Worm (Caenorhabditis elegans) whole organism, L1 larva: Measurements from ENCODE around the gene asp-13.

ENCODE experiments used
- C16A3.4 ChIP-seq: fragments of 150-350 bp; optimal IDR thresholded peaks from 2 replicates; lab custom pipeline; 2014; ENCODE audit warnings: missing biosample characterization, missing genetic modification characterization
- C34B4.2 ChIP-seq: sonication (generic microtip); optimal IDR thresholded peaks from 2 replicates; lab custom pipeline; 2017; ENCODE audit warnings: mild to moderate bottlenecking, missing genetic modification characterization, missing compliant biosample characterization
- Y116A8C.19 ChIP-seq: sonication (generic microtip); optimal IDR thresholded peaks from 2 replicates; lab custom pipeline; 2016; ENCODE audit warnings: missing compliant biosample characterization, missing genetic modification characterization, borderline replicate concordance
- blmp-1 ChIP-seq: fragments of 150-350 bp; optimal IDR thresholded peaks from 2 replicates; lab custom pipeline; 2014; ENCODE audit warnings: missing biosample characterization, missing genetic modification characterization
- ceh-82 ChIP-seq, 3 experiments: fragments of 150-350 bp in 1 of 3; sonication (generic microtip) in 2 of 3; optimal IDR thresholded peaks; 2 replicates each; lab custom pipeline; 2014 to 2017; ENCODE audit warnings: missing biosample characterization in 3 of 3, missing genetic modification characterization in 3 of 3
- ceh-88 ChIP-seq: fragments of 200-800 bp; sonication (Bioruptor generic); IDR thresholded peaks from 2 replicates; pipeline ENCODE4 v1.3.6; 2022; ENCODE audit warnings: missing genetic modification characterization, missing compliant biosample characterization
- ceh-90 ChIP-seq: sonication (generic microtip); optimal IDR thresholded peaks from 2 replicates; lab custom pipeline; 2016; ENCODE audit warnings: missing genetic modification characterization, missing compliant biosample characterization
- ces-1 ChIP-seq: fragments of 150-350 bp; optimal IDR thresholded peaks from 2 replicates; lab custom pipeline; 2014; ENCODE audit warnings: missing biosample characterization, missing genetic modification reagents, missing genetic modification characterization
- dpl-1 ChIP-seq, 3 experiments: fragments of 150-350 bp in 2 of 3; sonication (generic microtip) in 1 of 3; optimal IDR thresholded peaks; 2 replicates each; lab custom pipeline; 2014 to 2017; ENCODE audit warnings: missing biosample characterization in 3 of 3, missing genetic modification characterization in 3 of 3, missing genetic modification reagents in 3 of 3
- efl-1 ChIP-seq, 4 experiments: fragments of 150-350 bp; optimal IDR thresholded peaks in 3 of 4; peaks in 1 of 4; 1 replicate in 1 of 4; 2 replicates in 3 of 4; lab custom pipeline; 2014; ENCODE audit warnings: missing biosample characterization in 2 of 4, missing genetic modification characterization in 2 of 4, missing genetic modification reagents in 2 of 4
- elt-2 ChIP-seq: sonication (generic microtip); optimal IDR thresholded peaks from 2 replicates; lab custom pipeline; 2016; ENCODE audit warnings: missing genetic modification characterization, mild to moderate bottlenecking, inconsistent platforms, missing compliant biosample characterization, missing genetic modification reagents
- elt-3 ChIP-seq, 6 experiments: fragments of 150-350 bp in 1 of 6; sonication (generic microtip); optimal IDR thresholded peaks; 2 replicates each; lab custom pipeline; 2017 to 2018; ENCODE audit warnings: missing biosample characterization in 6 of 6, missing genetic modification characterization in 6 of 6, inconsistent platforms in 1 of 6
- fos-1 ChIP-seq: fragments of 150-350 bp; optimal IDR thresholded peaks from 2 replicates; lab custom pipeline; 2014; ENCODE audit warnings: missing biosample characterization, missing genetic modification characterization
- grh-1 ChIP-seq: fragments of 200-800 bp; sonication (Bioruptor generic); IDR thresholded peaks from 2 replicates; pipeline ENCODE4 v1.3.6; 2022; ENCODE audit warnings: missing genetic modification reagents, missing genetic modification characterization, missing compliant biosample characterization
- irx-1 ChIP-seq: sonication (generic microtip); optimal IDR thresholded peaks from 2 replicates; lab custom pipeline; 2016; ENCODE audit warnings: missing genetic modification characterization, missing compliant biosample characterization
- lin-14 ChIP-seq: fragments of 200-800 bp; sonication (Bioruptor generic); optimal IDR thresholded peaks from 2 replicates; lab custom pipeline; 2018; ENCODE audit warnings: mild to moderate bottlenecking, missing genetic modification characterization, moderate library complexity, missing compliant biosample characterization
- lin-35 ChIP-seq, 2 experiments: fragments of 150-350 bp; optimal IDR thresholded peaks; 2 replicates each; lab custom pipeline; 2014; ENCODE audit warnings: missing biosample characterization in 2 of 2, missing genetic modification characterization in 2 of 2, missing genetic modification reagents in 2 of 2
- lin-39 ChIP-seq: fragments of 150-350 bp; optimal IDR thresholded peaks from 2 replicates; lab custom pipeline; 2014; ENCODE audit warnings: missing biosample characterization, missing genetic modification reagents, missing genetic modification characterization
- lsy-2 ChIP-seq, 2 experiments: fragments of 150-350 bp; optimal IDR thresholded peaks; 2 replicates each; lab custom pipeline; 2014; ENCODE audit warnings: missing biosample characterization in 2 of 2, missing genetic modification characterization in 2 of 2
- mdl-1 ChIP-seq, 2 experiments: fragments of 150-350 bp; optimal IDR thresholded peaks; 2 replicates each; lab custom pipeline; 2014 to 2017; ENCODE audit warnings: missing biosample characterization in 2 of 2, missing genetic modification characterization in 2 of 2, inconsistent platforms in 1 of 2
- mep-1 ChIP-seq: fragments of 150-350 bp; optimal IDR thresholded peaks from 2 replicates; lab custom pipeline; 2014; ENCODE audit warnings: missing biosample characterization, missing genetic modification characterization
- nhr-11 ChIP-seq: fragments of 150-350 bp; optimal IDR thresholded peaks from 2 replicates; lab custom pipeline; 2014; ENCODE audit warnings: missing biosample characterization, missing genetic modification characterization
- nhr-19 ChIP-seq: fragments of 200-800 bp; sonication (Bioruptor generic); conservative IDR thresholded peaks from 2 replicates; pipeline ENCODE4 v1.3.6; 2022; ENCODE audit warnings: missing genetic modification characterization, missing compliant biosample characterization
- nhr-20 ChIP-seq: sonication (generic microtip); optimal IDR thresholded peaks from 2 replicates; lab custom pipeline; 2016; ENCODE audit warnings: mild to moderate bottlenecking, missing genetic modification characterization, missing compliant biosample characterization
- nhr-237 ChIP-seq: fragments of 150-350 bp; optimal IDR thresholded peaks from 2 replicates; lab custom pipeline; 2014; ENCODE audit warnings: missing biosample characterization, missing genetic modification characterization
- nhr-47 ChIP-seq: sonication (generic microtip); optimal IDR thresholded peaks from 2 replicates; lab custom pipeline; 2016; ENCODE audit warnings: mild to moderate bottlenecking, missing genetic modification characterization, moderate library complexity, missing compliant biosample characterization
- nhr-71 ChIP-seq: sonication (generic microtip); optimal IDR thresholded peaks from 2 replicates; lab custom pipeline; 2016; ENCODE audit warnings: mild to moderate bottlenecking, missing genetic modification characterization, moderate library complexity, missing compliant biosample characterization
- nhr-85 ChIP-seq: sonication (generic microtip); peaks from one replicate; lab custom pipeline; 2016; ENCODE audit warnings: missing genetic modification characterization, inconsistent platforms, missing compliant biosample characterization
- nhr-90 ChIP-seq: sonication (generic microtip); optimal IDR thresholded peaks from 2 replicates; lab custom pipeline; 2016; ENCODE audit warnings: mild to moderate bottlenecking, missing genetic modification characterization, missing compliant biosample characterization; ENCODE audit not compliant: poor library complexity
- pag-3 ChIP-seq: sonication (generic microtip); optimal IDR thresholded peaks from 2 replicates; lab custom pipeline; 2017; ENCODE audit warnings: missing genetic modification characterization, mild to moderate bottlenecking, missing compliant biosample characterization, antibody characterized with exemption, borderline replicate concordance; ENCODE audit not compliant: insufficient read depth
- pqm-1 ChIP-seq: sonication (generic microtip); optimal IDR thresholded peaks from 3 replicates; lab custom pipeline; 2017; ENCODE audit warnings: missing biosample characterization, missing genetic modification characterization
- rnt-1 ChIP-seq: sonication (generic microtip); optimal IDR thresholded peaks from 2 replicates; lab custom pipeline; 2016; ENCODE audit warnings: mild to moderate bottlenecking, missing genetic modification characterization, moderate library complexity, missing compliant biosample characterization
- skn-1 ChIP-seq: fragments of 150-350 bp; optimal IDR thresholded peaks from 2 replicates; lab custom pipeline; 2014; ENCODE audit warnings: missing biosample characterization, missing genetic modification characterization
- snu-23 ChIP-seq: sonication (generic microtip); optimal IDR thresholded peaks from 2 replicates; lab custom pipeline; 2016; ENCODE audit warnings: missing genetic modification characterization, missing compliant biosample characterization
- sup-37 ChIP-seq: fragments of 200-800 bp; sonication (Bioruptor generic); optimal IDR thresholded peaks from 2 replicates; lab custom pipeline; 2018; ENCODE audit warnings: mild to moderate bottlenecking, missing genetic modification characterization, missing compliant biosample characterization
- swsn-7 ChIP-seq: sonication (generic microtip); optimal IDR thresholded peaks from 2 replicates; lab custom pipeline; 2016; ENCODE audit warnings: missing genetic modification characterization, missing compliant biosample characterization
- tbx-2 ChIP-seq: sonication (generic microtip); optimal IDR thresholded peaks from 2 replicates; lab custom pipeline; 2016; ENCODE audit warnings: missing genetic modification characterization, missing compliant biosample characterization
- unc-130 ChIP-seq: fragments of 150-350 bp; optimal IDR thresholded peaks from 2 replicates; lab custom pipeline; 2017; ENCODE audit warnings: missing biosample characterization, missing genetic modification characterization, inconsistent platforms
- vab-15 ChIP-seq: sonication (generic microtip); optimal IDR thresholded peaks from 2 replicates; lab custom pipeline; 2017; ENCODE audit warnings: missing genotype, mild to moderate bottlenecking, missing genetic modification characterization, missing compliant biosample characterization
- ztf-11 ChIP-seq, 2 experiments: sonication (generic microtip); optimal IDR thresholded peaks; 2 replicates each; lab custom pipeline; 2016 to 2017; ENCODE audit warnings: missing genetic modification characterization in 2 of 2, missing biosample characterization in 1 of 2, missing compliant biosample characterization in 1 of 2
- ztf-4 ChIP-seq: fragments of 150-350 bp; optimal IDR thresholded peaks from 2 replicates; lab custom pipeline; 2014; ENCODE audit warnings: missing biosample characterization, missing genetic modification characterization

asp-13 gene

DNA sequence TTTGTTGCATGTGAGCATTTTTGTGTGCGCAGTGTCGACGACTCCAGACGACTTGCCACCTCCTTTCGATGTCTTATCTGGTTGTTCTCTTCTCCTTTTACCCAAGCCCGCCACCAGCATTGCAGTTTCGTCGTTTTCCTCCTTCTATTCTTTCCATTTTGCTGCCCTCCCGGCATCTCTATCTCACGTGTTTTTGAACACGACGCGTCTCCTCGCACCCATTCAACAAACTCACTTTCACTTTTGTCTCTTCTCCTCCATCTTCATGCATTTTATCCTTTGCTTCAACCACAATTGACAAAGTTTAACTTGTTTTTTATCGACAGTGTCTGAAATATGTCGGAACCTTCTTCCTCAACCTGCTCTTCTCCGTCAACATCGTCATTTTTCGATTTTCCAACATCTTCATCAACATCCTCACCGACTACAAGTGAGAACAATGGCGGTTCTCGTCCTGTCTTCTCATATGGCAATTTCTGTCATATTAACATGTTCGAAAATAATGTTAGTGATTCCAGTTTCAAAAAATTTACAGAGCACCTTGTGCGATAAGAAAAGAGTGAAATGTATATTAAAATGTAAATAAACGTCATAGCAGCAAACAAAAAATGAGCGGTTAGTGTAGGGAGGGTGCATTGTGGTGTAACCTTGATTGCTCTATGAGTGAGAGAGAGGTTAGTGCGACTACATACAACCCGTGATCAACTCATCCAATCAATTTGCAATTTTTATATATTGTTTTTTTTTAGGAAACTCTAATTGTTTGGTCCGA lies 32.2 kb downstream of the asp-13 start, which contains the start of gene fip-4:
Gene fip-4 (minus strand): TSS at position 636 of the 772 bp plus-strand sequence.
- TF ChIP-seq elt-3 (tag; optimal IDR thresholded peaks at IDR 0.05; lab: Kevin White, UChicago) = peak in 3 of 6 experiments; percentile 7 to 75 (median 49)
- TF ChIP-seq Y116A8C.19 = no peak
- TF ChIP-seq nhr-47 = peak; percentile 43
- TF ChIP-seq pqm-1 = no peak
- no peak for TF ChIP-seq tbx-2 (tag; lab: Kevin White, UChicago)
- no peak for TF ChIP-seq C34B4.2
- TF ChIP-seq blmp-1 (tag; lab: Kevin White, UChicago) = peak; percentile 99
- no peak for TF ChIP-seq efl-1 (optimal IDR thresholded peaks at IDR 0.05; lab: Kevin White, UChicago)
- peak in 1 of 2 experiments; percentile 80 for TF ChIP-seq efl-1 (GFP tag; optimal IDR thresholded peaks at IDR 0.05 in 1 of 2; lab: Kevin White, UChicago)
- peak; percentile 31 for TF ChIP-seq C16A3.4 (tag; lab: Kevin White, UChicago)
- peak; percentile 7 for TF ChIP-seq irx-1 (tag; lab: Kevin White, UChicago)
- peak; percentile 52 for TF ChIP-seq nhr-71 (tag; lab: Kevin White, UChicago)
- TF ChIP-seq lsy-2 (tag; optimal IDR thresholded peaks at IDR 0.05; lab: Kevin White, UChicago) = peak; percentile 6 to 30
- TF ChIP-seq nhr-237 = no peak
- TF ChIP-seq ceh-90 (tag; lab: Kevin White, UChicago) = no peak
- no peak for TF ChIP-seq ceh-88 (GFP tag; lab: Robert Waterston, UW)
- no peak for TF ChIP-seq ces-1 (GFP tag; lab: Kevin White, UChicago)
- TF ChIP-seq lin-35 (GFP tag; optimal IDR thresholded peaks at IDR 0.05; lab: Kevin White, UChicago) = peak in 1 of 2 experiments; percentile 61
- TF ChIP-seq lin-14 (GFP tag; lab: Kevin White, UChicago) = peak; percentile 83
- peak; percentile 26 for TF ChIP-seq nhr-90 (tag; lab: Kevin White, UChicago)
- peak; percentile 59 for TF ChIP-seq unc-130
- no peak for TF ChIP-seq rnt-1 (tag; lab: Kevin White, UChicago)
- TF ChIP-seq nhr-20 (tag; lab: Kevin White, UChicago) = peak; percentile 61
- TF ChIP-seq pag-3 (tag; lab: Kevin White, UChicago) = no peak
- peak; percentile 22 for TF ChIP-seq ztf-4
- TF ChIP-seq grh-1 (GFP tag; lab: Robert Waterston, UW) = 0 out of 2 replicates have a peak, but pooled peaks have one; percentile 42
- peak; percentile 56 for TF ChIP-seq snu-23
- TF ChIP-seq mep-1 (tag; lab: Kevin White, UChicago) = peak; percentile 24
- peak; percentile 87 for TF ChIP-seq nhr-85
- TF ChIP-seq skn-1 (tag; lab: Kevin White, UChicago) = no peak
- peak in 1 of 2 experiments; percentile 77 for TF ChIP-seq mdl-1 (tag; optimal IDR thresholded peaks at IDR 0.05; lab: Kevin White, UChicago)
- TF ChIP-seq dpl-1 (GFP tag; optimal IDR thresholded peaks at IDR 0.05; lab: Kevin White, UChicago) = peak in 1 of 3 experiments; percentile 2
- peak in 1 of 2 experiments; percentile 2 for TF ChIP-seq ztf-11 (tag; optimal IDR thresholded peaks at IDR 0.05; lab: Kevin White, UChicago)
- peak; percentile 60 for TF ChIP-seq elt-2
- peak; percentile 63 for TF ChIP-seq nhr-19
- TF ChIP-seq fos-1 = no peak
- TF ChIP-seq vab-15 = no peak
- no peak for TF ChIP-seq lin-39 (tag; lab: Kevin White, UChicago)
- no peak for TF ChIP-seq nhr-11 (tag; lab: Kevin White, UChicago)
- TF ChIP-seq swsn-7 = no peak
- TF ChIP-seq sup-37 (GFP tag; lab: Kevin White, UChicago) = no peak
- TF ChIP-seq ceh-82 (tag; optimal IDR thresholded peaks at IDR 0.05; lab: Kevin White, UChicago) = peak in 1 of 3 experiments; percentile 29
